Worm (Caenorhabditis elegans) whole organism, early embryonic: ENCODE data around the gene C17C3.15.

Experiments
- B0310.2 ChIP-seq: sonication (generic microtip); optimal IDR thresholded peaks from 2 replicates; lab custom pipeline; 2016; ENCODE audit warnings: mild to moderate bottlenecking, missing genetic modification characterization, missing compliant biosample characterization
- F13C5.2 ChIP-seq: sonication (generic microtip); optimal IDR thresholded peaks from 2 replicates; lab custom pipeline; 2017; ENCODE audit warnings: mild to moderate bottlenecking, missing genetic modification characterization, inconsistent platforms, missing compliant biosample characterization
- aly-1 ChIP-seq: sonication (generic microtip); optimal IDR thresholded peaks from 2 replicates; lab custom pipeline; 2016; ENCODE audit warnings: missing genetic modification characterization, missing compliant biosample characterization
- ama-1 ChIP-seq: fragments of 150-350 bp; optimal IDR thresholded peaks from 2 replicates; lab custom pipeline; 2014
- ceh-13 ChIP-seq: fragments of 200-800 bp; sonication (Bioruptor generic); optimal IDR thresholded peaks from 2 replicates; lab custom pipeline; 2018; ENCODE audit warnings: mild to moderate bottlenecking, missing genetic modification characterization, missing compliant biosample characterization
- ceh-36 ChIP-seq: sonication (generic microtip); optimal IDR thresholded peaks from 2 replicates; lab custom pipeline; 2016; ENCODE audit warnings: missing genetic modification characterization, inconsistent platforms, missing compliant biosample characterization
- ets-7 ChIP-seq: sonication (generic microtip); optimal IDR thresholded peaks from 2 replicates; lab custom pipeline; 2016; ENCODE audit warnings: missing genotype, missing genetic modification characterization, missing compliant biosample characterization
- flt-1 ChIP-seq: fragments of 200-800 bp; sonication (Bioruptor generic); IDR thresholded peaks from 2 replicates; pipeline ENCODE4 v1.3.6; 2022; ENCODE audit warnings: missing genetic modification characterization, missing compliant biosample characterization
- hmbx-1 ChIP-seq: sonication (generic microtip); optimal IDR thresholded peaks from 2 replicates; lab custom pipeline; 2016; ENCODE audit warnings: mild to moderate bottlenecking, missing genetic modification characterization, missing compliant biosample characterization
- hmg-4 ChIP-seq: fragments of 200-800 bp; sonication (Bioruptor generic); optimal IDR thresholded peaks from 2 replicates; lab custom pipeline; 2018; ENCODE audit warnings: mild to moderate bottlenecking, missing genetic modification characterization, missing compliant biosample characterization
- pes-1 ChIP-seq: fragments of 200-800 bp; sonication (Bioruptor generic); IDR thresholded peaks from 2 replicates; pipeline ENCODE4 v1.3.6; 2022; ENCODE audit warnings: missing genetic modification reagents, missing genetic modification characterization, missing compliant biosample characterization
- scrt-1 ChIP-seq: fragments of 200-800 bp; sonication (Bioruptor generic); IDR thresholded peaks from 2 replicates; pipeline ENCODE4 v1.3.6; 2022; ENCODE audit warnings: missing genetic modification characterization, missing compliant biosample characterization
- sea-1 ChIP-seq: fragments of 200-800 bp; sonication (Bioruptor generic); conservative IDR thresholded peaks from 2 replicates; pipeline ENCODE4 v1.3.6; 2022; ENCODE audit warnings: missing genetic modification characterization, missing compliant biosample characterization
- tbx-11 ChIP-seq: fragments of 200-800 bp; sonication (Bioruptor generic); IDR thresholded peaks from 2 replicates; pipeline ENCODE4 v1.3.6; 2022; ENCODE audit warnings: missing genetic modification characterization, missing compliant biosample characterization
- tbx-37 ChIP-seq: fragments of 200-800 bp; sonication (Bioruptor generic); conservative IDR thresholded peaks from 2 replicates; pipeline ENCODE4 v1.3.6; 2022; ENCODE audit warnings: missing genetic modification reagents, missing genetic modification characterization, missing compliant biosample characterization
- tra-4 ChIP-seq: sonication (generic microtip); optimal IDR thresholded peaks from 2 replicates; lab custom pipeline; 2017; ENCODE audit warnings: missing genetic modification characterization, missing compliant biosample characterization

Gene C17C3.15

DNA sequence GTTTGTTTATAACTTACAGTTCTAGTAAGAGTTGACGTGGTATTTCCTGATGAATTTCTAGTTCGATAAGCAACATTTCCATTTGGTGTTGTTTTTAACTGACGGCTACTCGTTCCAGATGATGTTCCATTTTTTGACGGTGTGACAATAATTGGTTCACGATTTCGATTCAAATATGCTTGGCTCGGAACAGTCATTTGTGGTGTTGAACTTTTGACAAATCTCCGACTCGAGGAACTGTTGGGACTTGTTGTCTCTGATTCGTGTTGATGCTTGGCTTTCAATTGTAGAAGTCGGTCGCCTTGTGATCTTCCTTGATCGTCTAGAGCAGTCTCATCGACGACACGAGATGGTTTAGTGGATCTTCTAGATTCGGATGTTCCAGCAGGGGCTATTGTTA, 21.1 kb downstream of the C17C3.15 start:
- TF ChIP-seq tra-4 (tag; lab: Kevin White, UChicago) = no peak
- TF ChIP-seq flt-1 (GFP tag; lab: Robert Waterston, UW) = no peak
- no peak for TF ChIP-seq tbx-11 (GFP tag; lab: Robert Waterston, UW)
- TF ChIP-seq sea-1 = no peak
- no peak for TF ChIP-seq hmg-4 (GFP tag; lab: Kevin White, UChicago)
- no peak for TF ChIP-seq ama-1 (lab: Kevin White, UChicago)
- TF ChIP-seq ets-7 = no peak

DNA sequence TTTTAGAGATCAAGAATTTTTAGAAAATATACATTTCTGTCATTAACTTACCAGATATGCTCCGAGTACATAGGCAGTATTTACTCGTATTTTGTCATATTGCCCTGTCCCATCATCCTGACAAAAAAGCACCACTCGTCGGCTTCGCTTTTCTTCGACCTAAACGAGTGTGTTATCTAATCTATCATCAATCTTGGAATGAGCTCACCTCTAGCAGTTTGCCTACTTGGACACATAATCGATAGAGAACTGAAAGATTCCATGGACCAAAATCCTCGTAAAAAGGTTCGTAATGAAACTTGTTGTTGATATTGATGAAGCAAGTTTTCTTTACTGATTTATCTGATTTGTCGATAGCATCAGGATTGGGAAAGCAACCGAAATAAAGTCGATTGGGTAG, 22.4 kb downstream of the C17C3.15 start:
- no peak for TF ChIP-seq tbx-11 (GFP tag; lab: Robert Waterston, UW)
- no peak for TF ChIP-seq ama-1 (lab: Kevin White, UChicago)
- no peak for TF ChIP-seq scrt-1 (GFP tag; lab: Robert Waterston, UW)
- no peak for TF ChIP-seq ceh-13 (GFP tag; lab: Kevin White, UChicago)
- no peak for TF ChIP-seq B0310.2
- no peak for TF ChIP-seq hmg-4 (GFP tag; lab: Kevin White, UChicago)
- no peak for TF ChIP-seq hmbx-1 (tag; lab: Kevin White, UChicago)
- TF ChIP-seq sea-1 = no peak
- no peak for TF ChIP-seq ceh-36 (tag; lab: Kevin White, UChicago)
- TF ChIP-seq ets-7 = no peak
- TF ChIP-seq tra-4 (tag; lab: Kevin White, UChicago) = no peak

DNA sequence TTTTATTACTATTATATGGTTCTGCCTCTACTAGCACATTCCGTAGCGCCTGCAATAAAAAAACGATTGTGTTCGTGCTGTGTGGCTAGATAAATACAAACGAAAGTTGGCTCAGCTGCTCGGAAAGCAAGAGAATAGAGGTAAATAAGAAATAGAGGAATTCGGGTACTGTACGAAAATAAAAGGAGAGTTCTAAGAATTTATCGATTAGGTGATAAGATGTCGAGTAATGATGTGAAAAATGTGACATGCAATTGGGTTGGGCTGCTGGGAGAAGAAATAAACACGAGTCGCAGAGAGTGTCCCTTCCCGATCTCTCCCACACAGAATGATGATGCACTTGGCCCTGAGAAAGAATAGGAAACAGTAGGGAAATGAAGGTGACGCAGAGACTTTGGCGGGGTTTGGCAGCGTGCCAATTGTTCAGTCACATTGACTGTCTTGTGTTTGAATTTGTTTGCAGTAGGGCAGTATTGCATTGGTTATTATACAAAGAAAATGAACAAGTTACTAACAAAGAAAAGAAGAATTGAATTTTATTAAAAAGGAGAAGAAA, 23.0 kb downstream of the C17C3.15 start, which contains the start of gene cdc-14:
Gene cdc-14 (minus strand): TSS at position 51 of the 556 bp plus-strand sequence.
- no peak for TF ChIP-seq ama-1 (lab: Kevin White, UChicago)
- peak; percentile 75 for TF ChIP-seq F13C5.2 (tag; lab: Kevin White, UChicago)
- TF ChIP-seq tbx-11 (GFP tag; lab: Robert Waterston, UW) = no peak
- TF ChIP-seq hmg-4 (GFP tag; lab: Kevin White, UChicago) = peak; percentile 63
- no peak for TF ChIP-seq sea-1
- no peak for TF ChIP-seq hmbx-1 (tag; lab: Kevin White, UChicago)
- no peak for TF ChIP-seq tra-4 (tag; lab: Kevin White, UChicago)
- TF ChIP-seq ceh-13 (GFP tag; lab: Kevin White, UChicago) = no peak

DNA sequence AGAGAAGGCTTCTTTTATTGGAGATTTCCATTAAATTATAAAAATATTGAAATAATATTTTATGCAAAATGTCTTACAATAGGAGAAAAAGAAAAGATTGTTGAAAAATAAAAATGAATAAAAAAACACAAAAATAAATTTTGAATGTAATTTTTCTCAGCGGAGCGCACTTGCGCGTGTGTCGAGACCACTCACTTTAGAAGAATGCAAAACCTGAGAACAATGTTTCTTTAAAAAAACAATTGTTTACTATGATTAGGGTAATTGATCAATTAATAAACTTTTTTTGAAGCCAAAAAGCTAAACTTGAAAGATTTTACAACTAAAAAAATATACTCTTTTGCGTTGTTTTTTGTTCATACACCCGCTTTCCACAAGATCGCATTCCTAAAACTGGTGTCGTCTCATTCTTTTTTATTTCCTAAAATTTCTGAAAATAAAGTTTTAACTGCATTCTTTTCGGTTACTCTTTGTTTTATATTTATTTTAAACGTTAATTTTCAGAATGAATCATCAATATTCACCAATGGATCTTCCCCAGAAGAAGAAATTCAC, 23.8 kb downstream of the C17C3.15 start, which contains the start of gene ttc-4:
Gene ttc-4 (plus strand): TSS at position 505 of the 555 bp plus-strand sequence.
- peak; percentile 56 for TF ChIP-seq pes-1 (GFP tag; lab: Robert Waterston, UW)
- TF ChIP-seq ceh-36 (tag; lab: Kevin White, UChicago) = no peak
- no peak for TF ChIP-seq ceh-13 (GFP tag; lab: Kevin White, UChicago)
- peak; percentile 19 for TF ChIP-seq ets-7

DNA sequence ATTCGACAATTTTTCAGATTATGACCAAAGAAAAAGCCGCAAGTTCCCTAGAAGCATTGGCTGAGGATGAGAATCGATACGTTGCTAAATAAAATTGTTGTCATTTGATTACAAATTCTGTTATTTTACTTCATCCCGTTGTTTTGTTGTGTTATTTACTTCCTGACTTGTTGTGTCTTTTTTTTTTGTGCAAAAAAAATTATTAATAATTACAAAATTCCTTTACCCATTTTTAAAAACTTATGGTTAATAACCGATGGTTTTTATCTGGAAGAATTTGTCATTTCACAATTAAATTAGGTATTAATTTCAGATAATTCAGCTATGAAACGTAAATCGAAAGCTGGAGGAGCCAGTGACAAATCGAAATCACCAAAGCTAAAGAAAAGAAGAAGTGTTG, 25.8 kb downstream of the C17C3.15 start, which contains the start of gene C17G10.1:
Gene C17G10.1 (plus strand): TSS at position 301 of the 400 bp plus-strand sequence.
- TF ChIP-seq tbx-11 (GFP tag; lab: Robert Waterston, UW) (no peak), pes-1 (GFP tag; lab: Robert Waterston, UW) (no peak)

DNA sequence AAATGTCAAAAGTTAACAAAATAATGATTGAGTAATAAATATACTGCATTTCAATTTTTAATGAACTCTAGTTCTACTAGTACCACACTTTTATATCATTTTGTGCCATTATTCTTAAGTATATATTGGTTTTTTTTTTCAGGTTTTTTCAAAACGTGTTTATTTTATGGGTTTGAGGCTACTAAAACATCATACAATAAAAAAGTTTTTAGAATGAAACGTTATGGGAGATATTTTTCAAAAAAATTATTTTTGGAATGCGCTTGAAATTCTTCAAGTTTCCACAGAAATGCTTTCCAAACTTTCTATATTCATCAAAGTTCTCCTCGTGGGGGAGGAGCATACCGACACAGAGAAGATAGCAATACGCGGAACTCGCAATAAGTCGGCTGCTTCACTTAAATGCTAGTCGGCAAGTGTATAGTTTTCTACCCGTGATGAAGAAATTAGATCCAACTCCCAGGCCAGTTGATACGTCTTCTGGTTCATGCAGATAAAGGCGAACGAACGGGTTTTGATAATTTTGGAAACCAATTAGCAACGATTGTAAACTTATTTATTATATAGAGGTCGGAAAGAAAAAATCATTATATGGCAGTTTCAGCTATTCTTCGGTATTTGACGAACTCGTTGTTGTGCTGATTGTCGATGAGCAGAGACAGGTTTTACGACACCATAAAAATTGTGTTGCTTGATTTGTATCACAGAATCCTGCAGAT, 29.0 kb downstream of the C17C3.15 start, which contains the start of gene C17G10.10:
Gene C17G10.10 (minus strand): TSS at position 51 of the 719 bp plus-strand sequence.
- TF ChIP-seq sea-1 = 0 out of 2 replicates have a peak, but pooled peaks have one; percentile 38
- TF ChIP-seq ets-7 = no peak

DNA sequence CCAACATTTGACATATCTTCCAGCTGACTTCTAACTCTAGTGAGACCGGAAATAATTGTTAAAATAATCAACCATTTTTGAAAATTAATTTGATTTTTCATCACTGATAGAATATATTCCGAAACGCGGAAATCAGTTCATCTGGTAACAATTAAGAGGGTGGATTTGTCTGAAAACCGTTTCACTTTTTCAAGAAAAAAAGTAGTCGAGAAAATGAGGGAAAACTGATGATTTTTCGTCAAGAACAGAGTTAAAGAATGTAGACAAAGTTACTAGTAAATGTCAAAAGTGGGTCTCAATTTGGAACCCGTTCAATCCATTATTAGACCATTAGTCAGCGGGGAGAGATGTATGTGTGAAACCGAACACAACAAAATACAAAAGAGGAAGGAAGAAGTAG, 32.7 kb downstream of the C17C3.15 start, which contains the start of gene C17G10.6:
Gene C17G10.6 (minus strand): TSS at position 101 of the 400 bp plus-strand sequence.
- TF ChIP-seq scrt-1 (GFP tag; lab: Robert Waterston, UW) (no peak), ama-1 (lab: Kevin White, UChicago) (no peak), tbx-11 (GFP tag; lab: Robert Waterston, UW) (no peak), aly-1 (tag; lab: Kevin White, UChicago) (no peak), tbx-37 (GFP tag; lab: Robert Waterston, UW) (no peak), pes-1 (GFP tag; lab: Robert Waterston, UW) (no peak), ets-7 (no peak), hmbx-1 (tag; lab: Kevin White, UChicago) (no peak), flt-1 (GFP tag; lab: Robert Waterston, UW) (no peak), tra-4 (tag; lab: Kevin White, UChicago) (no peak), sea-1 (no peak)

DNA sequence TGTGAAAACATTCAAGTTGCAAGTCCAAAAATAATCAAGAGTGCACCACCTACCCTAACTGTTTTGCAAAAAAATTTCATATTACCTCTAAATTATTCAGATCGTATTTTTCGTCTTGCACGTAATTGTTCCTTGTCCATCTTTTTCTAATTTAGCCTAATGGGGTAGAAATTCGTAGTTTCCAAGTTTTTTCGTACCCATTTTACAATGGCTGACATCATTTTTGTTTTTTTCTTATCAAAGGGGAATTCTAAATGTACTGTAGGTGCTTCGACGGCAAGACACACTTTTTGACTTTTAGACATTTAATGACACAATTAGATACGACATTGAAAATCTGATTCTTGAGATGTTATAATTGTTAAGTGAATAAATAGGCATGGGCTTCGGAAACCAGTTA, 34.0 kb downstream of the C17C3.15 start:
- no peak for TF ChIP-seq tra-4 (tag; lab: Kevin White, UChicago)

DNA sequence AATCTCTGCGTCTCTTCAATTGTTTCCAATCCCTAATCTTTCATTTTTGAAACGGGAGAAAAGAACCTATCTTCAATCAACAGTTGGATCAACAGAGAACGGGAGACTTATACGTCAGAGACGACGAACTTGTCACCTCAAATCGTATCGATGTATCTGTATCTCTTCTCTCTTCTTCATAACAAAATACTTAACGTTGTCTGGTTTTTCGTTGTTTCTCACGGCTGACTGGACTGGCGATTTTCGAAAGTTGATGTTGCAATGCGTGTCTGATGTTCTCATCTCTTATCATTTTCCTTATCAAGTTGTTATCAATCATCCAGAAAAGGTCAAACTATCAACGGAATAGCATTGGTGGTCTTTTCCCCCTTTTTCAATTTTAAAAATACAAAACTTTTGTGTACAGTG, 35.1 kb downstream of the C17C3.15 start:
- TF ChIP-seq tra-4 (tag; lab: Kevin White, UChicago) (no peak), ama-1 (lab: Kevin White, UChicago) (no peak), ceh-36 (tag; lab: Kevin White, UChicago) (no peak), flt-1 (GFP tag; lab: Robert Waterston, UW) (no peak)
